Fruit fly (Drosophila melanogaster) whole organism, embryonic: ENCODE measurements around the gene CG8191.

Experiments
- BEAF-32 ChIP-seq: fragments of 200-800 bp; sonication (Bioruptor generic); optimal IDR thresholded peaks from 3 replicates; lab custom pipeline; 2017; ENCODE audit warnings: missing biosample characterization, missing genetic modification characterization, mild to moderate bottlenecking, moderate library complexity, missing genetic modification reagents
- CG10209 ChIP-seq: fragments of 200-800 bp; sonication (Bioruptor generic); optimal IDR thresholded peaks from 3 replicates; lab custom pipeline; 2017; ENCODE audit warnings: missing biosample characterization, mild to moderate bottlenecking, missing genetic modification characterization, missing genetic modification reagents
- CG1024 ChIP-seq: fragments of 200-800 bp; sonication (Bioruptor generic); IDR thresholded peaks from 2 replicates; pipeline ENCODE4 v1.3.6; 2022; ENCODE audit warnings: missing biosample characterization, missing genetic modification characterization
- CG1233 ChIP-seq: fragments of 200-800 bp; sonication (Bioruptor generic); optimal IDR thresholded peaks from 4 replicates; lab custom pipeline; 2018; ENCODE audit warnings: missing biosample characterization, mild to moderate bottlenecking, missing genetic modification characterization
- CG15011 ChIP-seq: fragments of 200-800 bp; sonication (Bioruptor generic); optimal IDR thresholded peaks from 3 replicates; lab custom pipeline; 2018; ENCODE audit warnings: missing biosample characterization, mild to moderate bottlenecking, missing genetic modification characterization
- CG15479 ChIP-seq: fragments of 200-800 bp; sonication (Bioruptor generic); optimal IDR thresholded peaks from 3 replicates; lab custom pipeline; 2019; ENCODE audit warnings: missing biosample characterization, mild to moderate bottlenecking, missing genetic modification characterization, moderate library complexity
- CG17361 ChIP-seq: fragments of 200-800 bp; sonication (Bioruptor generic); IDR thresholded peaks from 3 replicates; pipeline ENCODE4 v1.3.6; 2022; ENCODE audit warnings: missing biosample characterization, missing genetic modification characterization
- CG17829 ChIP-seq: fragments of 200-800 bp; optimal IDR thresholded peaks from 2 replicates; lab custom pipeline; 2019; ENCODE audit warnings: missing biosample characterization, mild to moderate bottlenecking, missing genetic modification characterization, moderate library complexity
- CG1792 ChIP-seq: fragments of 200-800 bp; sonication (Bioruptor generic); optimal IDR thresholded peaks from 2 replicates; lab custom pipeline; 2016; ENCODE audit warnings: missing biosample characterization, missing genetic modification characterization
- CG18262 ChIP-seq: fragments of 200-800 bp; optimal IDR thresholded peaks from 3 replicates; lab custom pipeline; 2019; ENCODE audit warnings: missing biosample characterization, mild to moderate bottlenecking, missing genetic modification characterization, moderate library complexity
- CG18476 ChIP-seq: fragments of 200-800 bp; sonication (Bioruptor generic); optimal IDR thresholded peaks from 2 replicates; lab custom pipeline; 2016; ENCODE audit warnings: missing biosample characterization, mild to moderate bottlenecking, missing genetic modification characterization
- CG18599 ChIP-seq: fragments of 200-800 bp; sonication (Bioruptor generic); optimal IDR thresholded peaks from 3 replicates; lab custom pipeline; 2017; ENCODE audit warnings: missing biosample characterization, missing genetic modification characterization, mild to moderate bottlenecking, moderate library complexity, missing genetic modification reagents
- CG2678 ChIP-seq: fragments of 200-800 bp; sonication (Bioruptor generic); optimal IDR thresholded peaks from 3 replicates; lab custom pipeline; 2019; ENCODE audit warnings: missing biosample characterization, mild to moderate bottlenecking, missing genetic modification characterization, moderate library complexity
- CG3163 ChIP-seq: fragments of 200-800 bp; sonication (Bioruptor generic); optimal IDR thresholded peaks from 3 replicates; lab custom pipeline; 2016; ENCODE audit warnings: missing biosample characterization, missing genetic modification characterization
- CG3995 ChIP-seq: fragments of 200-800 bp; sonication (Bioruptor generic); optimal IDR thresholded peaks from 3 replicates; lab custom pipeline; 2016; ENCODE audit warnings: missing biosample characterization, missing genetic modification characterization
- CG4820 ChIP-seq: fragments of 200-800 bp; sonication (Bioruptor generic); optimal IDR thresholded peaks from 3 replicates; lab custom pipeline; 2016; ENCODE audit warnings: missing biosample characterization, missing genetic modification characterization
- CG5245 ChIP-seq: fragments of 200-800 bp; sonication (Bioruptor generic); optimal IDR thresholded peaks from 3 replicates; lab custom pipeline; 2016; ENCODE audit warnings: missing biosample characterization, missing genetic modification characterization
- CG6272 ChIP-seq: fragments of 200-800 bp; sonication (Bioruptor generic); IDR thresholded peaks from 2 replicates; pipeline ENCODE4 v1.3.6; 2022; ENCODE audit warnings: missing biosample characterization, missing genetic modification characterization
- CG6765 ChIP-seq: fragments of 200-800 bp; sonication (Bioruptor generic); optimal IDR thresholded peaks from 3 replicates; lab custom pipeline; 2017; ENCODE audit warnings: missing biosample characterization, mild to moderate bottlenecking, missing genetic modification characterization
- CG6854 ChIP-seq: fragments of 200-800 bp; sonication (Bioruptor generic); optimal IDR thresholded peaks from 3 replicates; lab custom pipeline; 2017; ENCODE audit warnings: missing biosample characterization, mild to moderate bottlenecking, missing genetic modification characterization
- CG8290 ChIP-seq, 3 experiments: fragments of 200-800 bp; sonication (Bioruptor generic); optimal IDR thresholded peaks; 2 replicates each; lab custom pipeline; 2016 to 2019; ENCODE audit warnings: missing biosample characterization in 3 of 3, missing genetic modification characterization in 3 of 3, mild to moderate bottlenecking in 2 of 3, moderate library complexity in 1 of 3
- CG8478 ChIP-seq: fragments of >200 bp; optimal IDR thresholded peaks from 2 replicates; lab custom pipeline; 2018
- CG9215 ChIP-seq: fragments of 200-800 bp; sonication (Bioruptor generic); IDR thresholded peaks from 2 replicates; pipeline ENCODE4 v1.3.6; 2022; ENCODE audit warnings: missing biosample characterization, missing genetic modification characterization
- Camta ChIP-seq: fragments of 200-800 bp; sonication (Bioruptor generic); optimal IDR thresholded peaks from 2 replicates; lab custom pipeline; 2016; ENCODE audit warnings: missing biosample characterization, missing genetic modification characterization
- Doc2 ChIP-seq: fragments of 200-800 bp; sonication (Bioruptor generic); IDR thresholded peaks from 2 replicates; pipeline ENCODE4 v1.3.6; 2022; ENCODE audit warnings: missing biosample characterization, missing genetic modification characterization
- HLHmδ ChIP-seq: fragments of 200-800 bp; sonication (Bioruptor generic); optimal IDR thresholded peaks from 2 replicates; lab custom pipeline; 2018; ENCODE audit warnings: missing biosample characterization, mild to moderate bottlenecking, missing genetic modification characterization, moderate library complexity
- Hr3 ChIP-seq: fragments of 200-800 bp; sonication (Bioruptor generic); optimal IDR thresholded peaks from 3 replicates; lab custom pipeline; 2016; ENCODE audit warnings: missing biosample characterization, missing genetic modification characterization
- Hr78 ChIP-seq, 2 experiments: fragments of 200-800 bp in 1 of 2; fragments of >200 bp in 1 of 2; sonication (Bioruptor generic) in 1 of 2; optimal IDR thresholded peaks; 2 replicates each; lab custom pipeline; 2017 to 2019; ENCODE audit warnings: missing biosample characterization in 2 of 2, missing genetic modification characterization in 2 of 2, mild to moderate bottlenecking in 1 of 2, moderate library complexity in 1 of 2
- Hsf ChIP-seq: fragments of 200-800 bp; sonication (Bioruptor generic); optimal IDR thresholded peaks from 3 replicates; lab custom pipeline; 2016; ENCODE audit warnings: missing biosample characterization, missing genetic modification characterization
- PHDP ChIP-seq: fragments of 200-800 bp; sonication (Bioruptor generic); optimal IDR thresholded peaks from 3 replicates; lab custom pipeline; 2018; ENCODE audit warnings: missing biosample characterization, mild to moderate bottlenecking, missing genetic modification characterization, moderate library complexity
- Sin3A ChIP-seq: fragments of >200 bp; optimal IDR thresholded peaks from 2 replicates; lab custom pipeline; 2018
- Stat92E ChIP-seq, 3 experiments: fragments of >200 bp in 2 of 3; fragments of 200-800 bp in 1 of 3; sonication (Bioruptor generic) in 1 of 3; optimal IDR thresholded peaks; 2 replicates each; lab custom pipeline; 2017 to 2019; ENCODE audit warnings: missing biosample characterization in 3 of 3, missing genetic modification characterization in 3 of 3, mild to moderate bottlenecking in 1 of 3, moderate library complexity in 1 of 3
- Xbp1 ChIP-seq: fragments of 200-800 bp; sonication (Bioruptor generic); optimal IDR thresholded peaks from 3 replicates; lab custom pipeline; 2016; ENCODE audit warnings: missing biosample characterization, mild to moderate bottlenecking, missing genetic modification characterization
- YL-1 ChIP-seq: fragments of 200-800 bp; sonication (Bioruptor generic); optimal IDR thresholded peaks from 3 replicates; lab custom pipeline; 2017; ENCODE audit warnings: missing biosample characterization, mild to moderate bottlenecking, missing genetic modification characterization
- ab ChIP-seq: fragments of 200-800 bp; sonication (Bioruptor generic); optimal IDR thresholded peaks from 2 replicates; lab custom pipeline; 2016; ENCODE audit warnings: missing biosample characterization, missing genetic modification characterization
- cato ChIP-seq: fragments of 200-800 bp; sonication (Bioruptor generic); optimal IDR thresholded peaks from 2 replicates; lab custom pipeline; 2016; ENCODE audit warnings: missing biosample characterization, missing genetic modification characterization, borderline replicate concordance
- crc ChIP-seq: fragments of 200-800 bp; sonication (Bioruptor generic); optimal IDR thresholded peaks from 2 replicates; lab custom pipeline; 2016; ENCODE audit warnings: missing biosample characterization, missing genetic modification characterization
- dimm ChIP-seq: fragments of 200-800 bp; sonication (Bioruptor generic); IDR thresholded peaks from 2 replicates; pipeline ENCODE4 v1.3.6; 2022; ENCODE audit warnings: missing biosample characterization, missing genetic modification characterization
- dmrt11E ChIP-seq: fragments of 200-800 bp; sonication (Bioruptor generic); optimal IDR thresholded peaks from 3 replicates; lab custom pipeline; 2018; ENCODE audit warnings: missing biosample characterization, mild to moderate bottlenecking, missing genetic modification characterization, moderate library complexity
- dpn ChIP-seq, 2 experiments: fragments of 200-800 bp; sonication (Bioruptor generic); optimal IDR thresholded peaks; 3 replicates each; lab custom pipeline; 2016; ENCODE audit warnings: missing biosample characterization in 2 of 2, missing genetic modification characterization in 2 of 2
- gcm ChIP-seq: fragments of 200-800 bp; sonication (Bioruptor generic); optimal IDR thresholded peaks from 2 replicates; lab custom pipeline; 2019; ENCODE audit warnings: missing biosample characterization, mild to moderate bottlenecking, missing genetic modification characterization, moderate library complexity
- h ChIP-seq: fragments of >200 bp; optimal IDR thresholded peaks from 2 replicates; lab custom pipeline; 2017
- kni ChIP-seq: fragments of 200-800 bp; sonication (Bioruptor generic); optimal IDR thresholded peaks from 3 replicates; lab custom pipeline; 2017; ENCODE audit warnings: mild to moderate bottlenecking, missing biosample characterization, missing genetic modification reagents, missing genetic modification characterization
- lmd ChIP-seq: fragments of 200-800 bp; sonication (Bioruptor generic); IDR thresholded peaks from 2 replicates; pipeline ENCODE4 v1.3.6; 2022; ENCODE audit warnings: missing biosample characterization, missing genetic modification characterization
- mirr ChIP-seq: fragments of 200-800 bp; sonication (Bioruptor generic); optimal IDR thresholded peaks from 3 replicates; lab custom pipeline; 2018; ENCODE audit warnings: missing biosample characterization, mild to moderate bottlenecking, missing genetic modification characterization
- p53 ChIP-seq: fragments of 200-800 bp; sonication (Bioruptor generic); optimal IDR thresholded peaks from 2 replicates; lab custom pipeline; 2016; ENCODE audit warnings: missing biosample characterization, missing genetic modification characterization
- tin ChIP-seq: fragments of 200-800 bp; sonication (Bioruptor generic); optimal IDR thresholded peaks from 3 replicates; lab custom pipeline; 2016; ENCODE audit warnings: missing biosample characterization, missing genetic modification characterization
- trem ChIP-seq: fragments of 200-800 bp; optimal IDR thresholded peaks from 3 replicates; lab custom pipeline; 2019; ENCODE audit warnings: missing biosample characterization, mild to moderate bottlenecking, missing genetic modification characterization, moderate library complexity
- twi ChIP-seq: fragments of 200-800 bp; optimal IDR thresholded peaks from 2 replicates; lab custom pipeline; 2019; ENCODE audit warnings: missing biosample characterization, mild to moderate bottlenecking, missing genetic modification characterization, moderate library complexity
- unc-4 ChIP-seq: fragments of 200-800 bp; sonication (Bioruptor generic); IDR thresholded peaks from 2 replicates; pipeline ENCODE4 v1.3.6; 2022; ENCODE audit warnings: missing biosample characterization, missing genetic modification characterization; ENCODE audit not compliant: partially characterized antibody

CG8191 gene

DNA sequence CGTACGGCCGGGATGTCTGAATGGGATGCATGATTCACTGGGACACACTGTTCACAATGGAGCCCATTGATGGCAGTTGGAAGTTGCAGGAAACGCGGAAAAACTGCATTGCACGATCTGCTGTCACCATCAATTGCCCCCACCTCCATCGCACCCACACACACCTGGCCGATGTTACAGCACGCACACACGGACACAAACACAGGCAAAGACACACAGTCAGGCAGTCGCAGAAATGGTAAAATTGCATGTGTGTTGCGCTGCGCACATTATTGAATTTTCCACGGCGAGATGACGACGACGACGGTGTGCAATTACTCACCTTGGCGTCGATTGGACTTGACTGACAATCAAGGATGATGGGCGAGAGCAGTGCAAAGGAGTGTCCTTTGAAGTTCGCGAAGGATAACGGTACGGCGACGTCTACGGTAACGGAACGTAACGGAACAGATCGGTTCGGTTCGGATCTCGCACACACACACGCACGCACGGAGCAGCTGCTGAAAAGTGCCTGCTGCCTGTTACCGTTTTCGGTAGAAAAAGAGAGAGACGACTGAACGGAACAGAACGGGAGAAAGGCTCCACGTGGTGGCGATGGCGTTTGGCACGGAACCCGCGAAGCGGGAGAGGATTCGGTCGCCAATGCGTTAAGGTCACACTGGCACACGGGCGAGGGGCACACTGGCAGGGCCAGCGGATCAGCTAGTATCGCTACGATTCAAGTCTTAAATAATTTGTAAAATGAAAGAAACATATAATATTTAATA lies 21.8 kb upstream of the CG8191 start, which contains the start of the genes CG9281 and CG15601 (continued):
- TF ChIP-seq CG1024 (no peak), CG18262 (tag; lab: Kevin White, UChicago) (no peak), CG3995 (no peak), dimm (GFP tag; lab: Robert Waterston, UW) (no peak), Hr78 (GFP tag; optimal IDR thresholded peaks at IDR 0.05; lab: Kevin White, UChicago) (no peak), CG15479 (peak; percentile 96), Camta (GFP tag; lab: Kevin White, UChicago) (no peak), twi (no peak), gcm (GFP tag; lab: Kevin White, UChicago) (no peak), trem (tag; lab: Kevin White, UChicago) (peak; percentile 48), Xbp1 (GFP tag; lab: Kevin White, UChicago) (peak; percentile 8), dpn (GFP tag; optimal IDR thresholded peaks at IDR 0.05; lab: Kevin White, UChicago) (no peak), BEAF-32 (GFP tag; lab: Kevin White, UChicago) (peak; percentile 73), CG5245 (GFP tag; lab: Kevin White, UChicago) (no peak), CG8290 (GFP tag; optimal IDR thresholded peaks at IDR 0.05; lab: Kevin White, UChicago) (no peak), CG8290 (tag; optimal IDR thresholded peaks at IDR 0.05; lab: Kevin White, UChicago) (peak in 1 of 2 experiments; percentile 59), CG10209 (GFP tag; lab: Kevin White, UChicago) (no peak), CG18599 (GFP tag; lab: Kevin White, UChicago) (no peak), CG17361 (GFP tag; lab: Robert Waterston, UW) (0 out of 3 replicates have a peak, but pooled peaks have one; percentile 36), CG2678 (no peak), lmd (GFP tag; lab: Robert Waterston, UW) (no peak), CG1792 (GFP tag; lab: Kevin White, UChicago) (no peak), CG9215 (GFP tag; lab: Robert Waterston, UW) (no peak), CG6854 (GFP tag; lab: Kevin White, UChicago) (no peak), PHDP (tag; lab: Kevin White, UChicago) (no peak), CG18476 (no peak), kni (GFP tag; lab: Kevin White, UChicago) (no peak), CG6272 (no peak), Sin3A (lab: Kevin White, UChicago) (peak; percentile 23), CG4820 (GFP tag; lab: Kevin White, UChicago) (no peak), Hsf (GFP tag; lab: Kevin White, UChicago) (no peak), unc-4 (GFP tag; lab: Robert Waterston, UW) (0 out of 2 replicates have a peak, but pooled peaks have one; percentile 9), crc (no peak), ab (no peak), h (no peak), CG1233 (GFP tag; lab: Kevin White, UChicago) (no peak), CG3163 (GFP tag; lab: Kevin White, UChicago) (no peak), Stat92E (GFP tag; optimal IDR thresholded peaks at IDR 0.05; lab: Kevin White, UChicago) (no peak), tin (GFP tag; lab: Kevin White, UChicago) (no peak), YL-1 (GFP tag; lab: Kevin White, UChicago) (peak; percentile 77), cato (GFP tag; lab: Kevin White, UChicago) (no peak), Doc2 (no peak), dmrt11E (tag; lab: Kevin White, UChicago) (no peak), CG15011 (GFP tag; lab: Kevin White, UChicago) (no peak), CG17829 (peak; percentile 21), mirr (GFP tag; lab: Kevin White, UChicago) (peak; percentile 2), Hr3 (GFP tag; lab: Kevin White, UChicago) (no peak), HLHmδ (peak; percentile 64), CG8478 (lab: Kevin White, UChicago) (peak; percentile 93), CG6765 (GFP tag; lab: Kevin White, UChicago) (peak; percentile 60), p53 (no peak)
